Fruit fly (Drosophila melanogaster) whole organism, prepupa: ENCODE results near the gene dac.

ENCODE experiments used
- Blimp-1 ChIP-seq: fragments of 200-800 bp; sonication (Bioruptor generic); optimal IDR thresholded peaks from 3 replicates; lab custom pipeline; 2017; ENCODE audit warnings: missing biosample characterization, missing genetic modification characterization, mild to moderate bottlenecking, moderate library complexity, missing genetic modification reagents
- CG10631 ChIP-seq: fragments of 200-800 bp; sonication (Bioruptor generic); optimal IDR thresholded peaks from 2 replicates; lab custom pipeline; 2016; ENCODE audit warnings: missing biosample characterization, missing genetic modification characterization
- CG10669 ChIP-seq: fragments of 200-800 bp; sonication (Bioruptor generic); optimal IDR thresholded peaks from 3 replicates; lab custom pipeline; 2018; ENCODE audit warnings: missing biosample characterization, mild to moderate bottlenecking, missing genetic modification characterization, moderate library complexity
- CG11902 ChIP-seq: fragments of 200-800 bp; sonication (Bioruptor generic); optimal IDR thresholded peaks from 3 replicates; lab custom pipeline; 2016; ENCODE audit warnings: missing biosample characterization, missing genetic modification characterization
- CG15336 ChIP-seq: fragments of 200-800 bp; sonication (Bioruptor generic); IDR thresholded peaks from 2 replicates; pipeline ENCODE4 v1.3.6; 2022; ENCODE audit warnings: missing biosample characterization, missing genetic modification characterization
- CG1621 ChIP-seq: fragments of 200-800 bp; sonication (Bioruptor generic); optimal IDR thresholded peaks from 3 replicates; lab custom pipeline; 2018; ENCODE audit warnings: missing biosample characterization, mild to moderate bottlenecking, missing genetic modification characterization
- CG3032 ChIP-seq: fragments of 200-800 bp; optimal IDR thresholded peaks from 2 replicates; lab custom pipeline; 2019; ENCODE audit warnings: missing biosample characterization, mild to moderate bottlenecking, missing genetic modification characterization, moderate library complexity
- CG31627 ChIP-seq: fragments of 200-800 bp; sonication (Bioruptor generic); optimal IDR thresholded peaks from 3 replicates; lab custom pipeline; 2016; ENCODE audit warnings: missing biosample characterization, missing genetic modification characterization
- CG34406 ChIP-seq: fragments of 200-800 bp; sonication (Bioruptor generic); optimal IDR thresholded peaks from 3 replicates; lab custom pipeline; 2016; ENCODE audit warnings: missing biosample characterization, missing genetic modification characterization
- CG4318 ChIP-seq: fragments of 200-800 bp; sonication (Bioruptor generic); optimal IDR thresholded peaks from 3 replicates; lab custom pipeline; 2017; ENCODE audit warnings: missing biosample characterization, mild to moderate bottlenecking, missing genetic modification characterization
- CG6163 ChIP-seq: fragments of 200-800 bp; sonication (Bioruptor generic); IDR thresholded peaks from 3 replicates; pipeline ENCODE4 v1.3.6; 2022; ENCODE audit warnings: missing biosample characterization, missing genetic modification characterization
- CG6276 ChIP-seq: fragments of 200-800 bp; sonication (Bioruptor generic); optimal IDR thresholded peaks from 2 replicates; lab custom pipeline; 2017; ENCODE audit warnings: missing biosample characterization, mild to moderate bottlenecking, missing genetic modification characterization
- CG6808 ChIP-seq: fragments of 200-800 bp; sonication (Bioruptor generic); optimal IDR thresholded peaks from 3 replicates; lab custom pipeline; 2017; ENCODE audit warnings: missing biosample characterization, missing genetic modification characterization, mild to moderate bottlenecking, moderate library complexity, missing genetic modification reagents
- CG6854 ChIP-seq: fragments of 200-800 bp; sonication (Bioruptor generic); optimal IDR thresholded peaks from 2 replicates; lab custom pipeline; 2017; ENCODE audit warnings: missing biosample characterization, mild to moderate bottlenecking, missing genetic modification characterization
- CG8119 ChIP-seq: fragments of 200-800 bp; sonication (Bioruptor generic); IDR thresholded peaks from 3 replicates; pipeline ENCODE4 v1.3.6; 2022; ENCODE audit warnings: missing biosample characterization, missing genetic modification characterization
- CG8319 ChIP-seq: fragments of 200-800 bp; sonication (Bioruptor generic); optimal IDR thresholded peaks from 3 replicates; lab custom pipeline; 2016; ENCODE audit warnings: missing biosample characterization, missing genetic modification characterization
- CG8632 ChIP-seq: fragments of 200-800 bp; sonication (Bioruptor generic); optimal IDR thresholded peaks from 3 replicates; lab custom pipeline; 2016; ENCODE audit warnings: missing biosample characterization, missing genetic modification characterization
- CG9139 ChIP-seq: fragments of 200-800 bp; sonication (Bioruptor generic); optimal IDR thresholded peaks from 3 replicates; lab custom pipeline; 2017; ENCODE audit warnings: missing biosample characterization, mild to moderate bottlenecking, missing genetic modification characterization
- Eip75B ChIP-seq: fragments of 200-800 bp; sonication (Bioruptor generic); optimal IDR thresholded peaks from 3 replicates; lab custom pipeline; 2016; ENCODE audit warnings: missing biosample characterization, missing genetic modification characterization
- Eip78C ChIP-seq: fragments of 200-800 bp; sonication (Bioruptor generic); peaks from one replicate; lab custom pipeline; 2016; ENCODE audit warnings: missing biosample characterization, missing genetic modification characterization
- Eip93F ChIP-seq: fragments of 200-800 bp; sonication (Bioruptor generic); optimal IDR thresholded peaks from 2 replicates; lab custom pipeline; 2016; ENCODE audit warnings: missing biosample characterization, mild to moderate bottlenecking, missing genetic modification characterization
- Ets21C ChIP-seq: fragments of 200-800 bp; sonication (Bioruptor generic); optimal IDR thresholded peaks from 3 replicates; lab custom pipeline; 2016; ENCODE audit warnings: missing biosample characterization, missing genetic modification characterization
- Gug ChIP-seq: fragments of 200-800 bp; sonication (Bioruptor generic); IDR thresholded peaks from 2 replicates; pipeline ENCODE4 v1.3.6; 2022; ENCODE audit warnings: missing biosample characterization, missing genetic modification characterization
- Hr38 ChIP-seq: sonication (Bioruptor generic); optimal IDR thresholded peaks from 2 replicates; lab custom pipeline; 2016; ENCODE audit warnings: missing biosample characterization, missing genetic modification characterization
- Hr39 ChIP-seq: fragments of 200-800 bp; sonication (Bioruptor generic); optimal IDR thresholded peaks from 2 replicates; lab custom pipeline; 2016; ENCODE audit warnings: missing biosample characterization, missing genetic modification characterization
- Hr4 ChIP-seq: fragments of 200-800 bp; sonication (Bioruptor generic); optimal IDR thresholded peaks from 3 replicates; lab custom pipeline; 2016; ENCODE audit warnings: missing biosample characterization, missing genetic modification characterization
- Lpt ChIP-seq: fragments of 200-800 bp; sonication (Bioruptor generic); optimal IDR thresholded peaks from 3 replicates; lab custom pipeline; 2016; ENCODE audit warnings: missing biosample characterization, missing genetic modification characterization
- OdsH ChIP-seq: fragments of 200-800 bp; sonication (Bioruptor generic); optimal IDR thresholded peaks from 3 replicates; lab custom pipeline; 2016; ENCODE audit warnings: missing biosample characterization, missing genetic modification characterization
- Smox ChIP-seq: fragments of 200-800 bp; sonication (Bioruptor generic); optimal IDR thresholded peaks from 3 replicates; lab custom pipeline; 2016; ENCODE audit warnings: missing biosample characterization, missing genetic modification characterization
- Sox15 ChIP-seq: fragments of 200-800 bp; sonication (Bioruptor generic); optimal IDR thresholded peaks from 3 replicates; lab custom pipeline; 2016; ENCODE audit warnings: missing biosample characterization, missing genetic modification characterization
- acj6 ChIP-seq: fragments of 200-800 bp; sonication (Bioruptor generic); optimal IDR thresholded peaks from 3 replicates; lab custom pipeline; 2016; ENCODE audit warnings: missing biosample characterization, missing genetic modification characterization
- cyc ChIP-seq: fragments of 200-800 bp; sonication (Bioruptor generic); optimal IDR thresholded peaks from 3 replicates; lab custom pipeline; 2016; ENCODE audit warnings: missing biosample characterization, missing genetic modification characterization
- dac ChIP-seq: fragments of 200-800 bp; sonication (Bioruptor generic); optimal IDR thresholded peaks from 2 replicates; lab custom pipeline; 2017; ENCODE audit warnings: missing biosample characterization, mild to moderate bottlenecking, missing genetic modification characterization
- dsx ChIP-seq: fragments of 200-800 bp; optimal IDR thresholded peaks from 3 replicates; lab custom pipeline; 2019; ENCODE audit warnings: missing biosample characterization, mild to moderate bottlenecking, missing genetic modification characterization, moderate library complexity; ENCODE audit not compliant: poor library complexity, severe bottlenecking
- eg ChIP-seq: fragments of 200-800 bp; sonication (Bioruptor generic); IDR thresholded peaks from 3 replicates; pipeline ENCODE4 v1.3.6; 2022; ENCODE audit warnings: missing biosample characterization, missing genetic modification characterization
- esn ChIP-seq: fragments of 200-800 bp; sonication (Bioruptor generic); optimal IDR thresholded peaks from 2 replicates; lab custom pipeline; 2016; ENCODE audit warnings: missing biosample characterization, mild to moderate bottlenecking, missing genetic modification characterization, moderate library complexity
- fd59A ChIP-seq: fragments of 200-800 bp; sonication (Bioruptor generic); optimal IDR thresholded peaks from 2 replicates; lab custom pipeline; 2017; ENCODE audit warnings: missing biosample characterization, mild to moderate bottlenecking, missing genetic modification characterization, missing genetic modification reagents
- fd85E ChIP-seq: fragments of 200-800 bp; sonication (Bioruptor generic); optimal IDR thresholded peaks from 3 replicates; lab custom pipeline; 2016; ENCODE audit warnings: missing biosample characterization, missing genetic modification characterization
- fkh ChIP-seq: fragments of 200-800 bp; sonication (Bioruptor generic); optimal IDR thresholded peaks from 3 replicates; lab custom pipeline; 2017; ENCODE audit warnings: missing biosample characterization, mild to moderate bottlenecking, missing genetic modification characterization, moderate library complexity
- net ChIP-seq: fragments of 200-800 bp; sonication (Bioruptor generic); optimal IDR thresholded peaks from 3 replicates; lab custom pipeline; 2016; ENCODE audit warnings: missing biosample characterization, missing genetic modification characterization
- pdm3 ChIP-seq: fragments of 200-800 bp; sonication (Bioruptor generic); optimal IDR thresholded peaks from 3 replicates; lab custom pipeline; 2016; ENCODE audit warnings: missing biosample characterization, missing genetic modification characterization
- salr ChIP-seq, 2 experiments: fragments of 200-800 bp; sonication (Bioruptor generic); optimal IDR thresholded peaks; 3 replicates each; lab custom pipeline; 2016 to 2018; ENCODE audit warnings: missing biosample characterization in 2 of 2, missing genetic modification characterization in 2 of 2, mild to moderate bottlenecking in 1 of 2
- spab ChIP-seq: fragments of 200-800 bp; sonication (Bioruptor generic); optimal IDR thresholded peaks from 2 replicates; lab custom pipeline; 2017; ENCODE audit warnings: missing biosample characterization, mild to moderate bottlenecking, missing genetic modification characterization, missing genetic modification reagents
- ss ChIP-seq, 2 experiments: fragments of 200-800 bp; sonication (Bioruptor generic); optimal IDR thresholded peaks; 2 replicates in 1 of 2; 3 replicates in 1 of 2; lab custom pipeline; 2017 to 2018; ENCODE audit warnings: mild to moderate bottlenecking in 2 of 2, missing biosample characterization in 2 of 2, missing genetic modification characterization in 2 of 2, moderate library complexity in 1 of 2
- svp ChIP-seq: fragments of 200-800 bp; sonication (Bioruptor generic); peaks from one replicate; lab custom pipeline; 2016; ENCODE audit warnings: missing biosample characterization, missing genetic modification characterization
- topi ChIP-seq: fragments of 200-800 bp; sonication (Bioruptor generic); optimal IDR thresholded peaks from 3 replicates; lab custom pipeline; 2016; ENCODE audit warnings: missing biosample characterization, missing genetic modification characterization
- vri ChIP-seq: fragments of 200-800 bp; sonication (Bioruptor generic); optimal IDR thresholded peaks from 3 replicates; lab custom pipeline; 2016; ENCODE audit warnings: missing biosample characterization, mild to moderate bottlenecking, missing genetic modification characterization

Gene dac

DNA sequence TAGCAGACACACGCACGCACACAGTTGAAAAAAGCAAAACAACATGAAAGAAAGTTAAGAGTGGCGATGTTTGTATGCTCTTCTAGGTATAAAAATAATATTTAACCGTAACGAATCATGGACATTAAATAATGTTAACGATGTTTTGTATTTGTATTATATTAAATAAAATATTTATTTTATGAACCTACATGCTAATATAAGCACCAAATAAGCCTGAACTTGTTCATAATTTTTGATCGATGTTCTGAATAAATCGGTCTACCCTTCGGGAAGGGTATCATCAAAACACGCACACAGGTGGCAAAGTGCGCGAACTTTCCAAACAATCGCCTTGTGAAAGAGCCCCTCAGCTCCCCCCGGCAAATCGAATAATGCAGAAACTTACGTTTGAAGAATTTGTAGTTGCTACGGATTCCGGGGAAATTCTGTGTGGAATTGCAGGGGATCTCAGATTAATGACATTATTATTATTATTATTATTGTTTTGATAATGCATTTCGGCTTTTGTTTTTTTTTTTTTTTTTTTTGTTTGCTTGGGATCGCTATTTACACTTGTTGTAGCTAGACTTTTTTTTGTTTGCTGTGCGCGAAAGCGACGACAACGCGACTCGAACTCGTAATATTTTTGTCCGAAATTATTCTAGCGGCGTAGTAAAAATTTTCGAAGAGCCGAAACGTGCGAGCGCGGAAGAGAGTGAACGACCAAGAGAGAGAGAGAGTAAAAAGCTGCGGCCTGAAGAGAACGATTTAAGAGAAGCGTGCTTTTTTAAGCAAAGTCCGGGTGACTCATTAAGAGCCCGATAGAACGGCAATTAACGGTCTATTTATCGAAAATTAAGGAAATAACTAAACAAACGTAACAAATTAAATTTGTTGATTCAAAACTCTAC lies 34.0 kb upstream of the dac start (continued):
- TF ChIP-seq eg (GFP tag; lab: Robert Waterston, UW): no peak
- TF ChIP-seq Ets21C (GFP tag; lab: Kevin White, UChicago): no peak
- no peak for TF ChIP-seq topi (GFP tag; lab: Kevin White, UChicago)
- TF ChIP-seq esn (GFP tag; lab: Kevin White, UChicago): peak; percentile 47
- peak; percentile 53; the same call in 1 of the 3 replicates for TF ChIP-seq CG8119 (GFP tag; lab: Robert Waterston, UW)
- no peak for TF ChIP-seq spab (GFP tag; lab: Kevin White, UChicago)
- no peak for TF ChIP-seq dac (GFP tag; lab: Kevin White, UChicago)
- 0 out of 2 replicates have a peak, but pooled peaks have one; percentile 13 for TF ChIP-seq Gug (GFP tag; lab: Robert Waterston, UW)
- TF ChIP-seq CG1621: no peak
- TF ChIP-seq Hr4 (GFP tag; lab: Kevin White, UChicago): no peak
- peak; percentile 13 for TF ChIP-seq CG8632 (GFP tag; lab: Kevin White, UChicago)
- TF ChIP-seq CG8319: no peak
- TF ChIP-seq CG31627 (GFP tag; lab: Kevin White, UChicago): peak; percentile 11

- no peak for TF ChIP-seq salr (GFP tag; optimal IDR thresholded peaks at IDR 0.05; lab: Kevin White, UChicago)
- no peak for TF ChIP-seq CG11902
- TF ChIP-seq fd59A (GFP tag; lab: Kevin White, UChicago): no peak
- TF ChIP-seq net (GFP tag; lab: Kevin White, UChicago): peak; percentile 25
- no peak for TF ChIP-seq CG1621
- TF ChIP-seq CG9139 (GFP tag; lab: Kevin White, UChicago): peak; percentile 10
- peak; percentile 51 for TF ChIP-seq CG6808 (GFP tag; lab: Kevin White, UChicago)
- peak; percentile 47 for TF ChIP-seq svp (GFP tag; lab: Kevin White, UChicago)
- TF ChIP-seq CG3032 (tag; lab: Kevin White, UChicago): no peak
- no peak for TF ChIP-seq Hr38 (GFP tag; lab: Kevin White, UChicago)
- TF ChIP-seq Hr39: no peak
- TF ChIP-seq CG8319: no peak
- TF ChIP-seq Smox (GFP tag; lab: Kevin White, UChicago): no peak
- TF ChIP-seq Eip93F (GFP tag; lab: Kevin White, UChicago): no peak
- TF ChIP-seq Eip75B (GFP tag; lab: Kevin White, UChicago): no peak
- TF ChIP-seq Lpt (GFP tag; lab: Kevin White, UChicago): no peak
- TF ChIP-seq Blimp-1 (GFP tag; lab: Kevin White, UChicago): no peak
- no peak for TF ChIP-seq esn (GFP tag; lab: Kevin White, UChicago)
- TF ChIP-seq dac (GFP tag; lab: Kevin White, UChicago): no peak
- TF ChIP-seq vri (GFP tag; lab: Kevin White, UChicago): no peak
- TF ChIP-seq CG8119 (GFP tag; lab: Robert Waterston, UW): peak; percentile 29; the same call in 2 of the 3 replicates
- TF ChIP-seq spab (GFP tag; lab: Kevin White, UChicago): peak; percentile 26
- TF ChIP-seq fkh: no peak
- 0 out of 2 replicates have a peak, but pooled peaks have one; percentile 25 for TF ChIP-seq CG15336 (GFP tag; lab: Robert Waterston, UW)
- no peak for TF ChIP-seq OdsH (GFP tag; lab: Kevin White, UChicago)
- TF ChIP-seq Sox15 (GFP tag; lab: Kevin White, UChicago): no peak
- TF ChIP-seq Eip78C (GFP tag; lab: Kevin White, UChicago): peak; percentile 15
- TF ChIP-seq CG6854 (GFP tag; lab: Kevin White, UChicago): no peak
- TF ChIP-seq CG10631 (GFP tag; lab: Kevin White, UChicago): no peak
- TF ChIP-seq dsx (GFP tag; lab: Kevin White, UChicago): no peak
- no peak for TF ChIP-seq CG31627 (GFP tag; lab: Kevin White, UChicago)
- peak; percentile 47; the same call in 2 of the 3 replicates for TF ChIP-seq CG6163 (GFP tag; lab: Robert Waterston, UW)
- peak; percentile 15; the same call in 1 of the 2 replicates for TF ChIP-seq Gug (GFP tag; lab: Robert Waterston, UW)
- no peak for TF ChIP-seq acj6 (GFP tag; lab: Kevin White, UChicago)
- TF ChIP-seq CG6276 (GFP tag; lab: Kevin White, UChicago): peak; percentile 69
- no peak for TF ChIP-seq CG34406 (GFP tag; lab: Kevin White, UChicago)
- no peak for TF ChIP-seq pdm3
- TF ChIP-seq CG10669 (GFP tag; lab: Kevin White, UChicago): no peak
- TF ChIP-seq fd85E (GFP tag; lab: Kevin White, UChicago): no peak
- peak; percentile 58 to 61 for TF ChIP-seq ss (GFP tag; optimal IDR thresholded peaks at IDR 0.05; lab: Kevin White, UChicago)
- no peak for TF ChIP-seq CG4318 (GFP tag; lab: Kevin White, UChicago)
- TF ChIP-seq cyc: no peak
Observed at dm6 chr2L:16511277-16511678, 25.5 kb upstream of the dac start.
